Worm (Caenorhabditis elegans) whole organism, late embryonic: ENCODE results near the gene eif-3.F.
A peak's percentile ranks its signal among the peaks of the same experiment; 100 is the strongest.

Source experiments
- C08G9.2 ChIP-seq: sonication (generic microtip); optimal IDR thresholded peaks from 2 replicates; lab custom pipeline; 2016; ENCODE audit warnings: mild to moderate bottlenecking, missing genetic modification characterization, moderate library complexity, missing compliant biosample characterization
- ama-1 ChIP-seq: fragments of 150-350 bp; optimal IDR thresholded peaks from 2 replicates; lab custom pipeline; 2014
- ceh-14 ChIP-seq: sonication (generic microtip); optimal IDR thresholded peaks from 2 replicates; lab custom pipeline; 2016; ENCODE audit warnings: missing genotype, missing genetic modification characterization, missing compliant biosample characterization
- che-1 ChIP-seq: sonication (generic microtip); optimal IDR thresholded peaks from 2 replicates; lab custom pipeline; 2016; ENCODE audit warnings: mild to moderate bottlenecking, missing genetic modification characterization, missing compliant biosample characterization
- elt-4 ChIP-seq: sonication (generic microtip); optimal IDR thresholded peaks from 2 replicates; lab custom pipeline; 2016; ENCODE audit warnings: missing genetic modification characterization, missing compliant biosample characterization
- fkh-10 ChIP-seq: fragments of 150-350 bp; optimal IDR thresholded peaks from 2 replicates; lab custom pipeline; 2014; ENCODE audit warnings: missing biosample characterization, missing genetic modification reagents, missing genetic modification characterization
- lim-6 ChIP-seq: sonication (generic microtip); optimal IDR thresholded peaks from 2 replicates; lab custom pipeline; 2016; ENCODE audit warnings: missing genetic modification characterization, missing compliant biosample characterization
- nfya-1 ChIP-seq: sonication (generic microtip); optimal IDR thresholded peaks from 2 replicates; lab custom pipeline; 2017; ENCODE audit warnings: missing genetic modification characterization, mild to moderate bottlenecking, missing compliant biosample characterization, antibody characterized with exemption, moderate library complexity
- nhr-11 ChIP-seq: fragments of 150-350 bp; optimal IDR thresholded peaks from 2 replicates; lab custom pipeline; 2014; ENCODE audit warnings: missing biosample characterization, missing genetic modification characterization
- pha-4 ChIP-seq: fragments of 150-350 bp; optimal IDR thresholded peaks from 2 replicates; lab custom pipeline; 2018; ENCODE audit warnings: missing biosample characterization, missing genetic modification reagents, missing genetic modification characterization
- rnt-1 ChIP-seq: sonication (generic microtip); optimal IDR thresholded peaks from 2 replicates; lab custom pipeline; 2016; ENCODE audit warnings: missing genetic modification characterization, missing compliant biosample characterization
- sox-2 ChIP-seq: fragments of 200-800 bp; sonication (Bioruptor generic); IDR thresholded peaks from 2 replicates; pipeline ENCODE4 v1.3.6; 2022; ENCODE audit warnings: missing genetic modification reagents, missing genetic modification characterization, missing compliant biosample characterization
- sox-4 ChIP-seq: sonication (generic microtip); optimal IDR thresholded peaks from 2 replicates; lab custom pipeline; 2017; ENCODE audit warnings: mild to moderate bottlenecking, missing genetic modification characterization, inconsistent platforms, missing compliant biosample characterization
- tbx-7 ChIP-seq: sonication (generic microtip); optimal IDR thresholded peaks from 2 replicates; lab custom pipeline; 2016; ENCODE audit warnings: missing genotype, missing genetic modification characterization, missing compliant biosample characterization

DNA sequence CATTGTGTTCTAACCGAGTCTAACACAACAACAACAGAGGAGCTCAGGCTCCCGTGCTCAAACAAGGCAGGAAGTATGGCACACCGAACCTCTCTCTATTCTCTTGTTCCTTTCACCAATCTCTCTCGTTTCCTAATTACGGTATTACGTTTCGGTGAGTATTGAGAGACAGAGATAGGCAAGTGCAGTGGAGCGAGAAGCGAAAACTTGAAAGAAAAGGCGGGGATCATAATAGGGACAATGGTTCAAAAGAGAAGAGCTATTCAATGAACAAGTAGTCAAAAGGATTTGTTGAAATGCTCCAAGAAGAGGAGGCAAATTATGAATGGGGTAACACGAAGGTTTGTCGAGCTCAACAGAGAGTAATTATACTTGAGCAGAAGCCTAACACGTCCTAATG lies 18.1 kb upstream of the eif-3.F start:
- TF ChIP-seq lim-6 (tag; lab: Kevin White, UChicago) = no peak
- no peak for TF ChIP-seq rnt-1 (tag; lab: Kevin White, UChicago)
- TF ChIP-seq ceh-14 (tag; lab: Kevin White, UChicago) = no peak
- TF ChIP-seq che-1 = no peak
- TF ChIP-seq C08G9.2 (tag; lab: Kevin White, UChicago) = no peak
- TF ChIP-seq sox-2 (GFP tag; lab: Robert Waterston, UW) = peak; percentile 73
- no peak for TF ChIP-seq ama-1 (lab: Kevin White, UChicago)
- no peak for TF ChIP-seq pha-4 (tag; lab: Kevin White, UChicago)
- no peak for TF ChIP-seq sox-4 (tag; lab: Kevin White, UChicago)
- TF ChIP-seq elt-4 = no peak
- no peak for TF ChIP-seq nhr-11 (tag; lab: Kevin White, UChicago)
- no peak for TF ChIP-seq nfya-1 (tag; lab: Kevin White, UChicago)
- no peak for TF ChIP-seq tbx-7 (tag; lab: Kevin White, UChicago)
- no peak for TF ChIP-seq fkh-10 (GFP tag; lab: Kevin White, UChicago)
